Worm (Caenorhabditis elegans): Measurements from ENCODE around the gene shpk-1.
A peak's percentile ranks its signal among the peaks of the same experiment; 100 is the strongest.

Gene shpk-1

ce11 chrIII:13622268-13622667, 14.4 kb downstream of the shpk-1 start, which contains the start of gene hip-1 (continued):
- no peak for TF ChIP-seq lin-40 (tag; optimal IDR thresholded peaks at IDR 0.05)
- no peak for TF ChIP-seq madf-10 (tag; optimal IDR thresholded peaks at IDR 0.05)
- TF ChIP-seq akir-1 (GFP tag; optimal IDR thresholded peaks at IDR 0.05) = no peak
- peak; percentile 54 for TF ChIP-seq tbp1 (GFP tag; optimal IDR thresholded peaks at IDR 0.05)
- no peak for TF ChIP-seq egl-18 (GFP tag; IDR thresholded peaks at IDR 0.05)
- TF ChIP-seq ceh-40 (GFP tag; IDR thresholded peaks at IDR 0.05) = no peak
- peak; percentile 63 for TF ChIP-seq lsl-1 (GFP tag; optimal IDR thresholded peaks at IDR 0.05)
- no peak for TF ChIP-seq ets-4 (GFP tag; optimal IDR thresholded peaks at IDR 0.05)
- no peak for TF ChIP-seq F55B11.4 (tag; optimal IDR thresholded peaks at IDR 0.05; ENCODE audit: borderline replicate concordance, insufficient read depth)
- TF ChIP-seq F37B4.10 (GFP tag; IDR thresholded peaks at IDR 0.05) = no peak
- no peak for TF ChIP-seq die-1 (tag; optimal IDR thresholded peaks at IDR 0.05)
- no peak for TF ChIP-seq F57C9.4 (tag; optimal IDR thresholded peaks at IDR 0.05)
- no peak for TF ChIP-seq nfya-1 (tag; optimal IDR thresholded peaks at IDR 0.05; ENCODE audit: borderline replicate concordance, insufficient read depth)
- no peak for TF ChIP-seq rec-8 (tag; optimal IDR thresholded peaks at IDR 0.05)
- TF ChIP-seq egrh-3 (GFP tag; IDR thresholded peaks at IDR 0.05) = no peak
- no peak for TF ChIP-seq egl-44 (GFP tag; IDR thresholded peaks at IDR 0.05)
- no peak for TF ChIP-seq zim-3 (tag; optimal IDR thresholded peaks at IDR 0.05)
- 0 out of 2 replicates have a peak, but pooled peaks have one; percentile 25 for TF ChIP-seq pbrm-1 (GFP tag; IDR thresholded peaks at IDR 0.05)
- no peak for TF ChIP-seq attf-6 (GFP tag; IDR thresholded peaks at IDR 0.05)
- TF ChIP-seq bed-2 (GFP tag; IDR thresholded peaks at IDR 0.05) = no peak
- TF ChIP-seq ceh-79 (tag; optimal IDR thresholded peaks at IDR 0.05) = no peak
- TF ChIP-seq K12H6.12 (tag; optimal IDR thresholded peaks at IDR 0.05) = no peak
- TF ChIP-seq pha-4 (tag; optimal IDR thresholded peaks at IDR 0.05) = peak; percentile 6
- TF ChIP-seq let-607 (tag; optimal IDR thresholded peaks at IDR 0.05) = no peak
- no peak for TF ChIP-seq sptf-2 (GFP tag; optimal IDR thresholded peaks at IDR 0.05)
- peak; percentile 30 for TF ChIP-seq tlf-1 (GFP tag; optimal IDR thresholded peaks at IDR 0.05)
- TF ChIP-seq ztf-6 (GFP tag; IDR thresholded peaks at IDR 0.05) = no peak
- TF ChIP-seq mes-4 (tag; optimal IDR thresholded peaks at IDR 0.05) = no peak
- TF ChIP-seq Y56A3A.18 (GFP tag; IDR thresholded peaks at IDR 0.05) = no peak
- TF ChIP-seq ceh-100 (GFP tag; IDR thresholded peaks at IDR 0.05) = no peak
- no peak for TF ChIP-seq tbx-9 (tag; optimal IDR thresholded peaks at IDR 0.05; ENCODE audit: borderline replicate concordance)
- no peak for TF ChIP-seq fkh-3 (tag; optimal IDR thresholded peaks at IDR 0.05)
- peak; percentile 36 for TF ChIP-seq snpc-1.3 (tag; optimal IDR thresholded peaks at IDR 0.05; ENCODE audit: insufficient read depth)
- TF ChIP-seq ztf-26 (tag; optimal IDR thresholded peaks at IDR 0.05) = no peak
- TF ChIP-seq sea-2 (GFP tag; IDR thresholded peaks at IDR 0.05) = no peak
- TF ChIP-seq lin-26 (GFP tag; IDR thresholded peaks at IDR 0.05) = no peak
- no peak for TF ChIP-seq nhr-27 (tag; optimal IDR thresholded peaks at IDR 0.05)
- TF ChIP-seq snpc-3.4 (tag; optimal IDR thresholded peaks at IDR 0.05) = peak; percentile 37
- TF ChIP-seq aptf-2 (GFP tag; conservative IDR thresholded peaks at IDR 0.05) = no peak
- TF ChIP-seq nfyb-1 (GFP tag; IDR thresholded peaks at IDR 0.05) = no peak
- peak; percentile 10 for TF ChIP-seq unc-130 (GFP tag; optimal IDR thresholded peaks at IDR 0.05)
- TF ChIP-seq ceh-91 (GFP tag; IDR thresholded peaks at IDR 0.05) = peak; percentile 83
- no peak for TF ChIP-seq him-1 (tag; optimal IDR thresholded peaks at IDR 0.05)
- no peak for TF ChIP-seq aptf-3 (GFP tag; IDR thresholded peaks at IDR 0.05)
- no peak for TF ChIP-seq F39B2.1 (GFP tag; IDR thresholded peaks at IDR 0.05)
- TF ChIP-seq ccch-3 (GFP tag; optimal IDR thresholded peaks at IDR 0.05) = no peak
- 0 out of 2 replicates have a peak, but pooled peaks have one; percentile 26 for TF ChIP-seq mcd-1 (GFP tag; IDR thresholded peaks at IDR 0.05)
- no peak for TF ChIP-seq C17E4.6 (GFP tag; IDR thresholded peaks at IDR 0.05)
- TF ChIP-seq gei-17 (GFP tag; optimal IDR thresholded peaks at IDR 0.05) = no peak

Measured in whole organism, young adult.